Fruit fly (Drosophila melanogaster): ENCODE data around the gene CG42655.

The CG42655 gene

DNA sequence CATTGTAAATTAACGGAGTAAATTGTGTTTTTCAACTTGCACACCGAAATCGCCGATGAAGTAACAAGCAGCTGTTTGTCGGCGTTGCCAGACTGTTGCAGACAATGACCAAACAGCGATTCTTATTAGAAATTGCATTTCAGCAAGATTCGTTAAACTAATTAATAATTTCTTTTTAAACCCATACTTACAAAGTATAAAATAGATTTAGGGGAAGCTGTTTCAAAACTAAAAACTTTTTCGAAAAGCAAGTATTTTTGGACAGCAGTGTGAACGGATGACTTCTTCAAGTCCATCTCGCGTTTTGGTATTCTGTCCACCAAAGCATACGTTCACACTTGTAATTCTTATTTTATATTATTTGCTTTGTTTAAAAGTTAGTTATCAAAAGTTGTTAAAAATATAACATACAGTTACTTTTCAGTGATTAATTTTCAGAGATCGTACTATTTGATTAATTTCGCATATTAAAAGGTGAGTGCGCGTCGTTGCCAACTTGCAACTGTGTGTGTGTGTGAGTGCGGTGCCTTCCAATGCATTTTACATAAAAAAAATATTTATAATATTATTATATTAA, 25.0 kb downstream of the CG42655 start, which contains the start of the genes CG8004 and RhoGDI (continued):
- TF ChIP-seq pfk (GFP tag; optimal IDR thresholded peaks at IDR 0.05) (no peak), CG6689 (GFP tag; IDR thresholded peaks at IDR 0.05) (peak; percentile 56; the same call in 1 of the 2 replicates), sens-2 (GFP tag; IDR thresholded peaks at IDR 0.05) (no peak), CG31224 (GFP tag; IDR thresholded peaks at IDR 0.05) (no peak), hkb (optimal IDR thresholded peaks at IDR 0.05) (no peak), hkb (GFP tag; IDR thresholded peaks at IDR 0.05) (peak; percentile 49; the same call in 1 of the 2 replicates), ttk (GFP tag; IDR thresholded peaks at IDR 0.05) (0 out of 2 replicates have a peak, but pooled peaks have one; percentile 43), CG30403 (GFP tag; optimal IDR thresholded peaks at IDR 0.05) (peak; percentile 77), Xrp1 (GFP tag; IDR thresholded peaks at IDR 0.05) (peak; percentile 67), toy (GFP tag; IDR thresholded peaks at IDR 0.05) (no peak), CG10543 (GFP tag; optimal IDR thresholded peaks at IDR 0.05) (peak; percentile 7), CG14441 (GFP tag; IDR thresholded peaks at IDR 0.05) (peak; percentile 53), corto (GFP tag; optimal IDR thresholded peaks at IDR 0.05) (no peak), Abd-B (GFP tag; optimal IDR thresholded peaks at IDR 0.05) (peak; percentile 62), CG6683 (GFP tag; optimal IDR thresholded peaks at IDR 0.05) (no peak), CG6813 (GFP tag; optimal IDR thresholded peaks at IDR 0.05) (no peak), C15 (GFP tag; IDR thresholded peaks at IDR 0.05) (0 out of 3 replicates have a peak, but pooled peaks have one; percentile 19), CG34422 (GFP tag; IDR thresholded peaks at IDR 0.05) (no peak), pita (GFP tag; optimal IDR thresholded peaks at IDR 0.05) (no peak), CG10366 (GFP tag; IDR thresholded peaks at IDR 0.05) (peak; percentile 61), unc-4 (GFP tag; IDR thresholded peaks at IDR 0.05; ENCODE audit: partially characterized antibody) (no peak), CG3065 (GFP tag; optimal IDR thresholded peaks at IDR 0.05) (no peak), CG12219 (GFP tag; optimal IDR thresholded peaks at IDR 0.05) (no peak), D19A (tag; optimal IDR thresholded peaks at IDR 0.05) (peak; percentile 16), stwl (tag; optimal IDR thresholded peaks at IDR 0.05) (peak; percentile 70), Hr78 (GFP tag; optimal IDR thresholded peaks at IDR 0.05) (no peak), az2 (GFP tag; optimal IDR thresholded peaks at IDR 0.05) (peak; percentile 63), D (optimal IDR thresholded peaks at IDR 0.05) (no peak), D (GFP tag; optimal IDR thresholded peaks at IDR 0.05) (no peak), CrebB (tag; optimal IDR thresholded peaks at IDR 0.05) (peak; percentile 4), sima (GFP tag; optimal IDR thresholded peaks at IDR 0.05) (no peak), ken (GFP tag; IDR thresholded peaks at IDR 0.05) (peak; percentile 67; the same call in 1 of the 3 replicates), bbx (GFP tag; IDR thresholded peaks at IDR 0.05; ENCODE audit: partially characterized antibody) (no peak), Ravus (GFP tag; IDR thresholded peaks at IDR 0.05) (no peak), CG17361 (GFP tag; IDR thresholded peaks at IDR 0.05) (peak; percentile 63; the same call in 1 of the 3 replicates), dati (GFP tag; IDR thresholded peaks at IDR 0.05) (peak; percentile 8; the same call in 1 of the 2 replicates), stc (GFP tag; IDR thresholded peaks at IDR 0.05) (0 out of 2 replicates have a peak, but pooled peaks have one; percentile 19), CoRest (tag; optimal IDR thresholded peaks at IDR 0.05) (peak; percentile 72), CG4707 (GFP tag; optimal IDR thresholded peaks at IDR 0.05) (no peak), CG18619 (GFP tag; optimal IDR thresholded peaks at IDR 0.05) (peak; percentile 27), CG17568 (GFP tag; optimal IDR thresholded peaks at IDR 0.05) (no peak), lov (optimal IDR thresholded peaks at IDR 0.05) (no peak), lov (GFP tag; IDR thresholded peaks at IDR 0.05) (0 out of 3 replicates have a peak, but pooled peaks have one; percentile 17), Dll (GFP tag; IDR thresholded peaks at IDR 0.05; ENCODE audit: partially characterized antibody) (no peak; the same call in 3 of the 4 replicates), row (GFP tag; IDR thresholded peaks at IDR 0.05) (peak; percentile 81), CG10147 (GFP tag; optimal IDR thresholded peaks at IDR 0.05) (peak; percentile 18), caup (GFP tag; optimal IDR thresholded peaks at IDR 0.05; ENCODE audit: severe bottlenecking) (peak; percentile 29), CG13424 (tag; optimal IDR thresholded peaks at IDR 0.05) (peak; percentile 74), pum (GFP tag; optimal IDR thresholded peaks at IDR 0.05) (peak; percentile 61), CG12299 (tag; optimal IDR thresholded peaks at IDR 0.05) (peak; percentile 73)
